Worm (Caenorhabditis elegans): ENCODE results near the gene C14C6.6.

The C14C6.6 gene

ce11 chrV:527602-528001, 20.3 kb downstream of the C14C6.6 start, which contains the start of gene srw-108:
srw-108 (plus strand) TSS chrV:527902.
- TF ChIP-seq ceh-36 (tag; optimal IDR thresholded peaks at IDR 0.05) = no peak
- no peak for TF ChIP-seq scrt-1 (GFP tag; IDR thresholded peaks at IDR 0.05)
- TF ChIP-seq ceh-13 (GFP tag; optimal IDR thresholded peaks at IDR 0.05) = no peak
- TF ChIP-seq pes-1 (GFP tag; IDR thresholded peaks at IDR 0.05) = no peak
- TF ChIP-seq F13C5.2 (tag; optimal IDR thresholded peaks at IDR 0.05) = no peak
- no peak for TF ChIP-seq ets-7 (tag; optimal IDR thresholded peaks at IDR 0.05)
- no peak for TF ChIP-seq tbx-11 (GFP tag; IDR thresholded peaks at IDR 0.05)
- TF ChIP-seq hmbx-1 (tag; optimal IDR thresholded peaks at IDR 0.05) = no peak
- no peak for TF ChIP-seq B0310.2 (tag; optimal IDR thresholded peaks at IDR 0.05)
- TF ChIP-seq tra-4 (tag; optimal IDR thresholded peaks at IDR 0.05) = no peak
- no peak for TF ChIP-seq sea-1 (GFP tag; conservative IDR thresholded peaks at IDR 0.05)
- no peak for TF ChIP-seq aly-1 (tag; optimal IDR thresholded peaks at IDR 0.05)
- TF ChIP-seq flt-1 (GFP tag; IDR thresholded peaks at IDR 0.05) = no peak
- no peak for TF ChIP-seq tbx-37 (GFP tag; conservative IDR thresholded peaks at IDR 0.05)
- TF ChIP-seq ama-1 (optimal IDR thresholded peaks at IDR 0.05) = no peak
- no peak for TF ChIP-seq hnd-1 (tag; optimal IDR thresholded peaks at IDR 0.05)
- TF ChIP-seq hmg-4 (GFP tag; optimal IDR thresholded peaks at IDR 0.05) = no peak

ce11 chrV:525040-525439, 22.8 kb downstream of the C14C6.6 start, which contains the start of gene R11G11.16:
R11G11.16 (minus strand) TSS chrV:525140.
- TF ChIP-seq F13C5.2 (tag; optimal IDR thresholded peaks at IDR 0.05) = no peak
- TF ChIP-seq scrt-1 (GFP tag; IDR thresholded peaks at IDR 0.05) = no peak
- TF ChIP-seq aly-1 (tag; optimal IDR thresholded peaks at IDR 0.05) = no peak
- TF ChIP-seq tbx-37 (GFP tag; conservative IDR thresholded peaks at IDR 0.05) = no peak

- TF ChIP-seq sea-1 (GFP tag; conservative IDR thresholded peaks at IDR 0.05) = no peak
- TF ChIP-seq tbx-11 (GFP tag; IDR thresholded peaks at IDR 0.05) = no peak
- TF ChIP-seq aly-1 (tag; optimal IDR thresholded peaks at IDR 0.05) = no peak
- no peak for TF ChIP-seq tbx-37 (GFP tag; conservative IDR thresholded peaks at IDR 0.05)
- TF ChIP-seq hnd-1 (tag; optimal IDR thresholded peaks at IDR 0.05) = no peak
- no peak for TF ChIP-seq flt-1 (GFP tag; IDR thresholded peaks at IDR 0.05)
- TF ChIP-seq ceh-13 (GFP tag; optimal IDR thresholded peaks at IDR 0.05) = no peak
- TF ChIP-seq hmg-4 (GFP tag; optimal IDR thresholded peaks at IDR 0.05) = no peak
- no peak for TF ChIP-seq hmbx-1 (tag; optimal IDR thresholded peaks at IDR 0.05)
- no peak for TF ChIP-seq ets-7 (tag; optimal IDR thresholded peaks at IDR 0.05)
- no peak for TF ChIP-seq B0310.2 (tag; optimal IDR thresholded peaks at IDR 0.05)
- TF ChIP-seq tra-4 (tag; optimal IDR thresholded peaks at IDR 0.05) = no peak
- TF ChIP-seq scrt-1 (GFP tag; IDR thresholded peaks at IDR 0.05) = no peak
- no peak for TF ChIP-seq F13C5.2 (tag; optimal IDR thresholded peaks at IDR 0.05)
- TF ChIP-seq ceh-36 (tag; optimal IDR thresholded peaks at IDR 0.05) = no peak
- no peak for TF ChIP-seq pes-1 (GFP tag; IDR thresholded peaks at IDR 0.05)
- no peak for TF ChIP-seq ama-1 (optimal IDR thresholded peaks at IDR 0.05)
These were observed 23.8 kb downstream of the C14C6.6 start, which contains the start of gene lipl-3 for ce11 chrV:524058-524457. lipl-3 (minus strand) TSS chrV:524218.

ce11 chrV:521517-521916, 26.4 kb downstream of the C14C6.6 start, which contains the start of gene srw-107:
srw-107 (minus strand) TSS chrV:521617.
- TF ChIP-seq ets-7 (tag; optimal IDR thresholded peaks at IDR 0.05) = no peak
- no peak for TF ChIP-seq tbx-11 (GFP tag; IDR thresholded peaks at IDR 0.05)
- TF ChIP-seq pes-1 (GFP tag; IDR thresholded peaks at IDR 0.05) = no peak

ce11 chrV:519445-519844, 28.4 kb downstream of the C14C6.6 start, which contains the start of gene nhr-210:
nhr-210 (minus strand) TSS chrV:519545.
- TF ChIP-seq hmbx-1 (tag; optimal IDR thresholded peaks at IDR 0.05) (no peak), scrt-1 (GFP tag; IDR thresholded peaks at IDR 0.05) (no peak), hnd-1 (tag; optimal IDR thresholded peaks at IDR 0.05) (no peak), hmg-4 (GFP tag; optimal IDR thresholded peaks at IDR 0.05) (no peak)

ce11 chrV:512420-512819, 35.5 kb downstream of the C14C6.6 start, which contains the start of gene srh-37:
srh-37 (minus strand) TSS chrV:512520.
- TF ChIP-seq ets-7 (tag; optimal IDR thresholded peaks at IDR 0.05) (no peak), scrt-1 (GFP tag; IDR thresholded peaks at IDR 0.05) (no peak), tra-4 (tag; optimal IDR thresholded peaks at IDR 0.05) (no peak), ceh-13 (GFP tag; optimal IDR thresholded peaks at IDR 0.05) (no peak), tbx-11 (GFP tag; IDR thresholded peaks at IDR 0.05) (no peak), tbx-37 (GFP tag; conservative IDR thresholded peaks at IDR 0.05) (no peak), hmbx-1 (tag; optimal IDR thresholded peaks at IDR 0.05) (no peak)

- TF ChIP-seq aly-1 (tag; optimal IDR thresholded peaks at IDR 0.05) = no peak
- no peak for TF ChIP-seq hmg-4 (GFP tag; optimal IDR thresholded peaks at IDR 0.05)
- no peak for TF ChIP-seq sea-1 (GFP tag; conservative IDR thresholded peaks at IDR 0.05)
- TF ChIP-seq ets-7 (tag; optimal IDR thresholded peaks at IDR 0.05) = no peak
- TF ChIP-seq flt-1 (GFP tag; IDR thresholded peaks at IDR 0.05) = no peak
- TF ChIP-seq ama-1 (optimal IDR thresholded peaks at IDR 0.05) = no peak
- no peak for TF ChIP-seq ceh-13 (GFP tag; optimal IDR thresholded peaks at IDR 0.05)
- TF ChIP-seq F13C5.2 (tag; optimal IDR thresholded peaks at IDR 0.05) = no peak
- no peak for TF ChIP-seq ceh-36 (tag; optimal IDR thresholded peaks at IDR 0.05)
- no peak for TF ChIP-seq tbx-11 (GFP tag; IDR thresholded peaks at IDR 0.05)
- TF ChIP-seq tra-4 (tag; optimal IDR thresholded peaks at IDR 0.05) = no peak
- TF ChIP-seq hmbx-1 (tag; optimal IDR thresholded peaks at IDR 0.05) = no peak
- no peak for TF ChIP-seq scrt-1 (GFP tag; IDR thresholded peaks at IDR 0.05)
- TF ChIP-seq pes-1 (GFP tag; IDR thresholded peaks at IDR 0.05) = no peak
- TF ChIP-seq B0310.2 (tag; optimal IDR thresholded peaks at IDR 0.05) = no peak
- no peak for TF ChIP-seq hnd-1 (tag; optimal IDR thresholded peaks at IDR 0.05)
These were observed 42.7 kb downstream of the C14C6.6 start, which contains the start of gene srlf-19 for ce11 chrV:505191-505590. srlf-19 (plus strand) TSS chrV:505491.

ce11 chrV:503728-504127, 44.2 kb downstream of the C14C6.6 start, which contains the start of gene srlf-35:
srlf-35 (plus strand) TSS chrV:504028.
- TF ChIP-seq ceh-13 (GFP tag; optimal IDR thresholded peaks at IDR 0.05) = no peak
- no peak for TF ChIP-seq tbx-37 (GFP tag; conservative IDR thresholded peaks at IDR 0.05)
- TF ChIP-seq tra-4 (tag; optimal IDR thresholded peaks at IDR 0.05) = no peak
- no peak for TF ChIP-seq B0310.2 (tag; optimal IDR thresholded peaks at IDR 0.05)
- TF ChIP-seq hmbx-1 (tag; optimal IDR thresholded peaks at IDR 0.05) = no peak
- TF ChIP-seq F13C5.2 (tag; optimal IDR thresholded peaks at IDR 0.05) = no peak
- no peak for TF ChIP-seq hmg-4 (GFP tag; optimal IDR thresholded peaks at IDR 0.05)
- no peak for TF ChIP-seq aly-1 (tag; optimal IDR thresholded peaks at IDR 0.05)
- no peak for TF ChIP-seq hnd-1 (tag; optimal IDR thresholded peaks at IDR 0.05)
- TF ChIP-seq pes-1 (GFP tag; IDR thresholded peaks at IDR 0.05) = no peak
- TF ChIP-seq ceh-36 (tag; optimal IDR thresholded peaks at IDR 0.05) = no peak
- TF ChIP-seq scrt-1 (GFP tag; IDR thresholded peaks at IDR 0.05) = no peak
- TF ChIP-seq tbx-11 (GFP tag; IDR thresholded peaks at IDR 0.05) = no peak
- TF ChIP-seq ets-7 (tag; optimal IDR thresholded peaks at IDR 0.05) = no peak
- no peak for TF ChIP-seq flt-1 (GFP tag; IDR thresholded peaks at IDR 0.05)

Data from whole organism, early embryonic.